Fruit fly (Drosophila melanogaster): ENCODE data around the gene Acsf3.

The Acsf3 gene

DNA sequence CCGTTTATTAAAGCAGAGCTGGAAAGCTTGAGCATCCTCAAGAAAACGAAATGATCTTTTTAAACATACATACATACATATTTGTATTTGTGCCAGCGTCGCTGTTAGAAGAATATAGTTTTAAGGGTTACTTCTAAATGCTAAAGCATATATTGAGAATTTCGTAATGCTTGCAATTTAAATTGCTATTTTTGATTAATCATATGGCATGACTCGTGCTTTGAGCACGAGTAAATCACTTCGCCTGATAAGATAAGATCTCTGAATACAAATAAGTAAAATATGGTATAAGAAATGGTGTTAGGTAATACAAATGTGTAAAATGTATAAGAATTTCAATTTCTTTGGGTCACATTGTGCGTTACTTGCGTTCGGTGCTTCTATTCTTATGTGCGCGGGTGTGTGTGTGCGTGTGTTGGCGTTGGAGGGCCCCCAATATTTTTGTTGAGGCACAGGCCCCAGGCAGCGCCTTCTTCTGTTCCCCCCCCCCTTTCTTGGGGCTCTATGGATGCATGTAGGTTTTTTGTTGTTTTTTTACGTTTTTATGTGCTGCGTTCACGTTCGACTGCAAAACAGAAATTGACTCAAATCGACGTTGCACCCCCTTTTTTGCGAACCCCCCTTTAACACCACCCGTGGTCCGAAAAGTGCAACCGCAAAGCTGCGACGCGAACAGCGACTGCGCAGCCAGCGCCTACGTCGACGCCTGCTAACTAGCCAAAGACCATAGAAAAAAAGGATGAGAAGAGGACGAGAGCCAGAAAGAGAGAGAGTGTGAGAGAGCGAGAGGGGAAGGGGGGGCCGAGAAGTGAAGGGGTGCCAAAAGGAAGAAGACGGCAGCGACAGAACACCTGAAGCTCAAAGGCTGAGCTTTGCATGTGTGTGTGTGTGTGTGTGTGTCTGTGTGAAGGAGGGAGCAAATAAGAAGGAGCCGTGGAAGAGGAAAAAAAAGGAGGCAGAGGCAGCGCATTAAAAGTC is 27.2 kb upstream of the Acsf3 start (continued):
- TF ChIP-seq grn (GFP tag; optimal IDR thresholded peaks at IDR 0.05) = no peak
- peak; percentile 27; the same call in 1 of the 3 replicates for TF ChIP-seq tgo (GFP tag; IDR thresholded peaks at IDR 0.05)
- TF ChIP-seq CG11696 (GFP tag; IDR thresholded peaks at IDR 0.05) = peak; percentile 87
- TF ChIP-seq jing (GFP tag; optimal IDR thresholded peaks at IDR 0.05) = peak; percentile 43
- TF ChIP-seq CTCF (GFP tag; optimal IDR thresholded peaks at IDR 0.05) = no peak
- TF ChIP-seq twi (tag; optimal IDR thresholded peaks at IDR 0.05) = peak; percentile 19
- TF ChIP-seq BtbVII (GFP tag; optimal IDR thresholded peaks at IDR 0.05) = peak; percentile 52
- TF ChIP-seq nom (GFP tag; optimal IDR thresholded peaks at IDR 0.05) = peak; percentile 14
- TF ChIP-seq CG13296 (GFP tag; optimal IDR thresholded peaks at IDR 0.05) = peak; percentile 45
- peak; percentile 32 for TF ChIP-seq CG3281 (GFP tag; optimal IDR thresholded peaks at IDR 0.05)
- TF ChIP-seq sd (tag; optimal IDR thresholded peaks at IDR 0.05) = no peak
- 0 out of 2 replicates have a peak, but pooled peaks have one; percentile 46 for TF ChIP-seq HLH3B (GFP tag; IDR thresholded peaks at IDR 0.05)
- peak; percentile 74 for TF ChIP-seq Asciz (GFP tag; optimal IDR thresholded peaks at IDR 0.05)
- peak; percentile 74 for TF ChIP-seq CG9727 (GFP tag; optimal IDR thresholded peaks at IDR 0.05)
- peak; percentile 52 for TF ChIP-seq CG1832 (GFP tag; optimal IDR thresholded peaks at IDR 0.05)
- no peak for TF ChIP-seq ap (GFP tag; IDR thresholded peaks at IDR 0.05)
- peak; percentile 35 for TF ChIP-seq CG15011 (GFP tag; optimal IDR thresholded peaks at IDR 0.05)
- peak; percentile 28; the same call in 1 of the 2 replicates for TF ChIP-seq ara (GFP tag; IDR thresholded peaks at IDR 0.05)
- peak; percentile 81 for TF ChIP-seq phol (tag; optimal IDR thresholded peaks at IDR 0.05)
- peak; percentile 25; the same call in 1 of the 2 replicates for TF ChIP-seq Xrp1 (GFP tag; IDR thresholded peaks at IDR 0.05)
- TF ChIP-seq vvl (GFP tag; IDR thresholded peaks at IDR 0.05) = peak; percentile 61
- peak; percentile 28 for TF ChIP-seq ind (GFP tag; optimal IDR thresholded peaks at IDR 0.05)
- TF ChIP-seq HLH54F (GFP tag; optimal IDR thresholded peaks at IDR 0.05) = peak; percentile 8
- TF ChIP-seq Lim3 (GFP tag; IDR thresholded peaks at IDR 0.05) = no peak
- TF ChIP-seq CG8281 (tag; optimal IDR thresholded peaks at IDR 0.05) = peak; percentile 46
- TF ChIP-seq D19B (GFP tag; optimal IDR thresholded peaks at IDR 0.05) = peak; percentile 5
- TF ChIP-seq CG10267 (tag; optimal IDR thresholded peaks at IDR 0.05) = peak; percentile 46
- peak; percentile 7 for TF ChIP-seq chn (GFP tag; optimal IDR thresholded peaks at IDR 0.05)
- peak; percentile 60 for TF ChIP-seq fd96Cb (tag; optimal IDR thresholded peaks at IDR 0.05)
- TF ChIP-seq row (GFP tag; IDR thresholded peaks at IDR 0.05) = peak; percentile 58
- peak; percentile 23 for TF ChIP-seq tap (tag; optimal IDR thresholded peaks at IDR 0.05)
- TF ChIP-seq nmo (GFP tag; optimal IDR thresholded peaks at IDR 0.05) = peak; percentile 64
- peak; percentile 56 for TF ChIP-seq Hr3 (GFP tag; optimal IDR thresholded peaks at IDR 0.05)
- TF ChIP-seq fd102C (GFP tag; optimal IDR thresholded peaks at IDR 0.05) = no peak
- TF ChIP-seq Optix (GFP tag; IDR thresholded peaks at IDR 0.05) = peak; percentile 71
- no peak for TF ChIP-seq usp (GFP tag; optimal IDR thresholded peaks at IDR 0.05)
- TF ChIP-seq ewg (GFP tag; optimal IDR thresholded peaks at IDR 0.05) = peak; percentile 19
- TF ChIP-seq wdn (GFP tag; IDR thresholded peaks at IDR 0.05) = 0 out of 2 replicates have a peak, but pooled peaks have one; percentile 13
- TF ChIP-seq CG16815 (GFP tag; optimal IDR thresholded peaks at IDR 0.05) = peak; percentile 67
- TF ChIP-seq aop (GFP tag; IDR thresholded peaks at IDR 0.05) = no peak; the same call in 1 of the 2 replicates
- peak; percentile 4 for TF ChIP-seq fd3F (GFP tag; optimal IDR thresholded peaks at IDR 0.05)
- TF ChIP-seq Sox100B (GFP tag; optimal IDR thresholded peaks at IDR 0.05) = peak; percentile 91
- TF ChIP-seq crol (GFP tag; IDR thresholded peaks at IDR 0.05) = peak; percentile 87
- peak; percentile 70 for TF ChIP-seq CG2712 (tag; optimal IDR thresholded peaks at IDR 0.05)
- peak; percentile 39; the same call in 1 of the 2 replicates for TF ChIP-seq CG11085 (GFP tag; IDR thresholded peaks at IDR 0.05)
- peak; percentile 68 for TF ChIP-seq CG33557 (GFP tag; optimal IDR thresholded peaks at IDR 0.05)
- TF ChIP-seq CG34422 (GFP tag; IDR thresholded peaks at IDR 0.05) = 0 out of 3 replicates have a peak, but pooled peaks have one; percentile 43
- peak; percentile 79; the same call in 2 of the 3 replicates for TF ChIP-seq sr (GFP tag; IDR thresholded peaks at IDR 0.05)
- TF ChIP-seq Oaz (GFP tag; IDR thresholded peaks at IDR 0.05) = no peak
